Fruit fly (Drosophila melanogaster): Measurements from ENCODE around the gene Hsc70-2.
A peak's percentile ranks its signal among the peaks of the same experiment; 100 is the strongest.

Gene Hsc70-2

DNA sequence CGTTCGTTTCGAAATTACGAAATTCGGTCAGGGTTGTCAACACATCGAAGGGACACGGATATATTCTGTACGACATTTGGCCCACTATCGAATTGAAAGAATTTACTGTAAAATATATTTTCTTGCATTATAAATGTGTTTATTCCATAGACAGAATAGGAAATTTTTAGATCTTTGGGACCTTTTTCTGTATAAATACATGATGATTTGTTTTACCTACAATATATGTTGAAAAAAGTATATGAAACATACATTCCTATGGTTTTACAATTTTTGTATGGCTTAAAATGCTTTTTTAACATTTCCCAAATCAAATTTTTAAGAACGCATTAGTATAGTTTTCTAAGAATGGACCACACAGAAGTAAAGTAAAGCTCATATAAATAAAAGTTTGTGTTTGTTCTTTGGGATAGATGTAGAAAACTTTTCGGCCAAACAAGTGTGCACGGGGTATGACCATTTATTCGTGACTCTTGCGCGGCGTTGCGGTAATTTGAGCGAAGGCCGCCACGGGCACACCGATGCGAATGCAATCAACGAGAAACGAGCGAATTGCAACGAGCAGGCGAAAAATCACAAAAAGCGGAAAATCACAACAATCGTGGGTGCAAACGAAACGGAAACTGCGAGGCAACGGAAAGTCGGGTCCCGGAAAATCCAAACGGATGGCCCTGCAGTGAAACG is 46.9 kb upstream of the Hsc70-2 start, which contains the start of the genes CG17327, CG44194 and CG7518 (continued):
- no peak for TF ChIP-seq Rx (GFP tag; IDR thresholded peaks at IDR 0.05)
- no peak for TF ChIP-seq sisA (GFP tag; IDR thresholded peaks at IDR 0.05)
- TF ChIP-seq eve (GFP tag; optimal IDR thresholded peaks at IDR 0.05), result no peak
- TF ChIP-seq Nf-YC (tag; optimal IDR thresholded peaks at IDR 0.05), result no peak
- TF ChIP-seq inv (GFP tag; IDR thresholded peaks at IDR 0.05; ENCODE audit: partially characterized antibody), result no peak
- TF ChIP-seq CG31224 (GFP tag; IDR thresholded peaks at IDR 0.05), result no peak
- no peak for TF ChIP-seq CG17361 (GFP tag; IDR thresholded peaks at IDR 0.05)
- no peak for TF ChIP-seq tap (tag; optimal IDR thresholded peaks at IDR 0.05)
- TF ChIP-seq CG15011 (GFP tag; optimal IDR thresholded peaks at IDR 0.05), result no peak
- peak; percentile 14 for TF ChIP-seq Fer2 (tag; optimal IDR thresholded peaks at IDR 0.05)
- TF ChIP-seq sna (GFP tag; IDR thresholded peaks at IDR 0.05; ENCODE audit: partially characterized antibody), result no peak
- TF ChIP-seq Stat92E (GFP tag; optimal IDR thresholded peaks at IDR 0.05), result no peak
- no peak for TF ChIP-seq ems (GFP tag; optimal IDR thresholded peaks at IDR 0.05)
- peak; percentile 17 for TF ChIP-seq CG8089 (GFP tag; optimal IDR thresholded peaks at IDR 0.05)
- TF ChIP-seq schlank (tag; optimal IDR thresholded peaks at IDR 0.05), result no peak
- TF ChIP-seq CG11398 (GFP tag; optimal IDR thresholded peaks at IDR 0.05), result no peak
- peak; percentile 40 for TF ChIP-seq HLH54F (GFP tag; optimal IDR thresholded peaks at IDR 0.05)
- no peak for TF ChIP-seq CG2199 (GFP tag; IDR thresholded peaks at IDR 0.05)
- no peak for TF ChIP-seq gt (GFP tag; IDR thresholded peaks at IDR 0.05)
- TF ChIP-seq abd-A (tag; optimal IDR thresholded peaks at IDR 0.05), result no peak
- peak; percentile 54 for TF ChIP-seq dm (GFP tag; optimal IDR thresholded peaks at IDR 0.05)
- TF ChIP-seq yki (optimal IDR thresholded peaks at IDR 0.05), result no peak
- TF ChIP-seq CG1832 (GFP tag; optimal IDR thresholded peaks at IDR 0.05), result no peak
- TF ChIP-seq CG9437 (GFP tag; optimal IDR thresholded peaks at IDR 0.05), result peak; percentile 21
- TF ChIP-seq CG17568 (GFP tag; optimal IDR thresholded peaks at IDR 0.05), result no peak
- TF ChIP-seq CG17912 (GFP tag; optimal IDR thresholded peaks at IDR 0.05), result no peak
- no peak for TF ChIP-seq CG10321 (GFP tag; IDR thresholded peaks at IDR 0.05)
- peak; percentile 39 for TF ChIP-seq bab2 (GFP tag; optimal IDR thresholded peaks at IDR 0.05)
- TF ChIP-seq CG6854 (GFP tag; optimal IDR thresholded peaks at IDR 0.05), result no peak
- no peak for TF ChIP-seq prd (optimal IDR thresholded peaks at IDR 0.05)
- no peak for TF ChIP-seq prd (GFP tag; IDR thresholded peaks at IDR 0.05)
- TF ChIP-seq fd102C (GFP tag; optimal IDR thresholded peaks at IDR 0.05), result no peak
- 0 out of 2 replicates have a peak, but pooled peaks have one; percentile 12 for TF ChIP-seq CG32532 (GFP tag; IDR thresholded peaks at IDR 0.05)
- TF ChIP-seq wek (GFP tag; optimal IDR thresholded peaks at IDR 0.05), result no peak
- TF ChIP-seq ewg (GFP tag; optimal IDR thresholded peaks at IDR 0.05), result no peak
- TF ChIP-seq CkIIα-i1 (GFP tag; IDR thresholded peaks at IDR 0.05), result no peak
- TF ChIP-seq Sox102F (GFP tag; optimal IDR thresholded peaks at IDR 0.05), result no peak
- no peak for TF ChIP-seq CG6765 (GFP tag; optimal IDR thresholded peaks at IDR 0.05)
- peak; percentile 5 for TF ChIP-seq CG9609 (GFP tag; optimal IDR thresholded peaks at IDR 0.05)
- TF ChIP-seq CG32772 (GFP tag; IDR thresholded peaks at IDR 0.05), result no peak
- TF ChIP-seq sd (tag; optimal IDR thresholded peaks at IDR 0.05), result no peak
- TF ChIP-seq wor (GFP tag; IDR thresholded peaks at IDR 0.05), result no peak
- TF ChIP-seq pan (optimal IDR thresholded peaks at IDR 0.05), result no peak
- no peak for TF ChIP-seq pan (GFP tag; optimal IDR thresholded peaks at IDR 0.05 in 1 of 2, IDR thresholded peaks at IDR 0.05 in 1 of 2)
- TF ChIP-seq sqz (GFP tag; optimal IDR thresholded peaks at IDR 0.05), result no peak
- TF ChIP-seq slou (GFP tag; optimal IDR thresholded peaks at IDR 0.05), result no peak
- TF ChIP-seq D (optimal IDR thresholded peaks at IDR 0.05), result no peak
- TF ChIP-seq D (GFP tag; optimal IDR thresholded peaks at IDR 0.05), result no peak
- no peak for TF ChIP-seq en (GFP tag; optimal IDR thresholded peaks at IDR 0.05)
- no peak for TF ChIP-seq Tbp (GFP tag; optimal IDR thresholded peaks at IDR 0.05)
- peak; percentile 53 for TF ChIP-seq Hr3 (GFP tag; optimal IDR thresholded peaks at IDR 0.05)
- TF ChIP-seq ap (GFP tag; IDR thresholded peaks at IDR 0.05), result no peak

Measured in whole organism, embryonic.